Fruit fly (Drosophila melanogaster) whole organism, embryonic: ENCODE measurements around the gene dmrt11E.

ENCODE experiments used
- Atf6 ChIP-seq: fragments of 200-800 bp; sonication (Bioruptor generic); IDR thresholded peaks from 2 replicates; pipeline ENCODE4 v1.3.6; 2022; ENCODE audit warnings: missing biosample characterization, missing genetic modification characterization
- BtbVII ChIP-seq: fragments of 200-800 bp; sonication (Bioruptor generic); optimal IDR thresholded peaks from 3 replicates; lab custom pipeline; 2017; ENCODE audit warnings: missing biosample characterization, mild to moderate bottlenecking, missing genetic modification characterization
- CG10209 ChIP-seq: fragments of 200-800 bp; sonication (Bioruptor generic); optimal IDR thresholded peaks from 3 replicates; lab custom pipeline; 2017; ENCODE audit warnings: missing biosample characterization, mild to moderate bottlenecking, missing genetic modification characterization, missing genetic modification reagents
- CG10274 ChIP-seq: fragments of 200-800 bp; sonication (Bioruptor generic); optimal IDR thresholded peaks from 3 replicates; lab custom pipeline; 2017; ENCODE audit warnings: missing biosample characterization, mild to moderate bottlenecking, missing genetic modification characterization
- CG11085 ChIP-seq: fragments of 200-800 bp; sonication (Bioruptor generic); IDR thresholded peaks from 2 replicates; pipeline ENCODE4 v1.3.6; 2022; ENCODE audit warnings: missing biosample characterization, missing genetic modification characterization
- CG12769 ChIP-seq: fragments of 200-800 bp; sonication (Bioruptor generic); optimal IDR thresholded peaks from 2 replicates; lab custom pipeline; 2019; ENCODE audit warnings: missing biosample characterization, mild to moderate bottlenecking, missing genetic modification characterization, moderate library complexity
- CG14965 ChIP-seq: fragments of 200-800 bp; sonication (Bioruptor generic); optimal IDR thresholded peaks from 2 replicates; lab custom pipeline; 2016; ENCODE audit warnings: missing biosample characterization, missing genetic modification characterization, borderline replicate concordance
- CG15011 ChIP-seq: fragments of 200-800 bp; sonication (Bioruptor generic); optimal IDR thresholded peaks from 3 replicates; lab custom pipeline; 2018; ENCODE audit warnings: missing biosample characterization, mild to moderate bottlenecking, missing genetic modification characterization
- CG16815 ChIP-seq: fragments of 200-800 bp; sonication (Bioruptor generic); optimal IDR thresholded peaks from 3 replicates; lab custom pipeline; 2017; ENCODE audit warnings: missing biosample characterization, mild to moderate bottlenecking, missing genetic modification characterization
- CG18619 ChIP-seq: fragments of 200-800 bp; sonication (Bioruptor generic); optimal IDR thresholded peaks from 3 replicates; lab custom pipeline; 2017; ENCODE audit warnings: missing biosample characterization, mild to moderate bottlenecking, missing genetic modification characterization
- CG31224 ChIP-seq: fragments of 200-800 bp; sonication (Bioruptor generic); IDR thresholded peaks from 2 replicates; pipeline ENCODE4 v1.3.6; 2022; ENCODE audit warnings: missing biosample characterization, missing genetic modification characterization
- CG4360 ChIP-seq: fragments of 200-800 bp; sonication (Bioruptor generic); IDR thresholded peaks from 2 replicates; pipeline ENCODE4 v1.3.6; 2022; ENCODE audit warnings: missing biosample characterization, missing genetic modification characterization
- CG5180 ChIP-seq: fragments of 200-800 bp; sonication (Bioruptor generic); optimal IDR thresholded peaks from 3 replicates; lab custom pipeline; 2017; ENCODE audit warnings: missing biosample characterization, missing genetic modification characterization, mild to moderate bottlenecking, moderate library complexity, missing genetic modification reagents
- CG7357 ChIP-seq: fragments of 200-800 bp; sonication (Bioruptor generic); IDR thresholded peaks from 3 replicates; pipeline ENCODE4 v1.3.6; 2022; ENCODE audit warnings: missing biosample characterization, missing genetic modification characterization
- CG7987 ChIP-seq: fragments of 200-800 bp; sonication (Bioruptor generic); optimal IDR thresholded peaks from 2 replicates; lab custom pipeline; 2018; ENCODE audit warnings: missing biosample characterization, mild to moderate bottlenecking, missing genetic modification characterization, moderate library complexity
- CG8290 ChIP-seq, 3 experiments: fragments of 200-800 bp; sonication (Bioruptor generic); optimal IDR thresholded peaks; 2 replicates each; lab custom pipeline; 2016 to 2019; ENCODE audit warnings: missing biosample characterization in 3 of 3, missing genetic modification characterization in 3 of 3, mild to moderate bottlenecking in 2 of 3, moderate library complexity in 1 of 3
- CG8359 ChIP-seq: fragments of 200-800 bp; sonication (Bioruptor generic); optimal IDR thresholded peaks from 2 replicates; lab custom pipeline; 2017; ENCODE audit warnings: missing biosample characterization, mild to moderate bottlenecking, missing genetic modification characterization, borderline replicate concordance
- CG9215 ChIP-seq: fragments of 200-800 bp; sonication (Bioruptor generic); IDR thresholded peaks from 2 replicates; pipeline ENCODE4 v1.3.6; 2022; ENCODE audit warnings: missing biosample characterization, missing genetic modification characterization
- Drgx ChIP-seq: fragments of 200-800 bp; sonication (Bioruptor generic); IDR thresholded peaks from 2 replicates; pipeline ENCODE4 v1.3.6; 2022; ENCODE audit warnings: missing biosample characterization, missing genetic modification characterization
- Elba2 ChIP-seq: fragments of 200-800 bp; sonication (Bioruptor generic); optimal IDR thresholded peaks from 3 replicates; lab custom pipeline; 2016; ENCODE audit warnings: missing biosample characterization, missing genetic modification characterization
- Hr39 ChIP-seq: fragments of >200 bp; optimal IDR thresholded peaks from 2 replicates; lab custom pipeline; 2017
- Hr51 ChIP-seq, 2 experiments: fragments of 200-800 bp; sonication (Bioruptor generic); optimal IDR thresholded peaks; 2 replicates in 1 of 2; 3 replicates in 1 of 2; lab custom pipeline; 2016 to 2018; ENCODE audit warnings: missing biosample characterization in 2 of 2, missing genetic modification characterization in 2 of 2, mild to moderate bottlenecking in 1 of 2, moderate library complexity in 1 of 2
- MESR4 ChIP-seq: fragments of 200-800 bp; sonication (Bioruptor generic); optimal IDR thresholded peaks from 2 replicates; lab custom pipeline; 2018; ENCODE audit warnings: missing biosample characterization, mild to moderate bottlenecking, missing genetic modification characterization, moderate library complexity
- NC2β ChIP-seq: fragments of 200-800 bp; sonication (Bioruptor generic); optimal IDR thresholded peaks from 2 replicates; lab custom pipeline; 2016; ENCODE audit warnings: missing biosample characterization, missing genetic modification characterization
- NK7.1 ChIP-seq: fragments of 200-800 bp; sonication (Bioruptor generic); optimal IDR thresholded peaks from 3 replicates; lab custom pipeline; 2016; ENCODE audit warnings: missing biosample characterization, missing genetic modification characterization
- Nf-YC ChIP-seq: fragments of 200-800 bp; optimal IDR thresholded peaks from 3 replicates; lab custom pipeline; 2019; ENCODE audit warnings: missing biosample characterization, mild to moderate bottlenecking, missing genetic modification characterization, moderate library complexity
- Oli ChIP-seq: fragments of 200-800 bp; sonication (Bioruptor generic); optimal IDR thresholded peaks from 2 replicates; lab custom pipeline; 2018; ENCODE audit warnings: missing biosample characterization, mild to moderate bottlenecking, missing genetic modification characterization, moderate library complexity
- Side ChIP-seq: fragments of 200-800 bp; sonication (Bioruptor generic); optimal IDR thresholded peaks from 2 replicates; lab custom pipeline; 2016; ENCODE audit warnings: missing biosample characterization, missing genetic modification characterization
- Vsx1 ChIP-seq: fragments of 200-800 bp; sonication (Bioruptor generic); optimal IDR thresholded peaks from 2 replicates; lab custom pipeline; 2017; ENCODE audit warnings: missing biosample characterization, mild to moderate bottlenecking, missing genetic modification characterization, missing genetic modification reagents
- chinmo ChIP-seq: fragments of 200-800 bp; sonication (Bioruptor generic); IDR thresholded peaks from 4 replicates; pipeline ENCODE4 v1.3.6; 2022; ENCODE audit warnings: missing biosample characterization, missing genetic modification characterization; ENCODE audit not compliant: partially characterized antibody
- chm ChIP-seq: fragments of 200-800 bp; sonication (Bioruptor generic); IDR thresholded peaks from 2 replicates; pipeline ENCODE4 v1.3.6; 2022; ENCODE audit warnings: missing biosample characterization, missing genetic modification characterization
- corto ChIP-seq: fragments of 200-800 bp; sonication (Bioruptor generic); optimal IDR thresholded peaks from 2 replicates; lab custom pipeline; 2016; ENCODE audit warnings: missing biosample characterization, mild to moderate bottlenecking, missing genetic modification characterization, moderate library complexity
- grn ChIP-seq: fragments of 200-800 bp; sonication (Bioruptor generic); optimal IDR thresholded peaks from 3 replicates; lab custom pipeline; 2017; ENCODE audit warnings: missing biosample characterization, missing genetic modification characterization
- gro ChIP-seq: fragments of 200-800 bp; sonication (Bioruptor generic); optimal IDR thresholded peaks from 2 replicates; lab custom pipeline; 2016; ENCODE audit warnings: missing biosample characterization, missing genetic modification characterization
- gsb ChIP-seq: fragments of 200-800 bp; sonication (Bioruptor generic); IDR thresholded peaks from 2 replicates; pipeline ENCODE4 v1.3.6; 2022; ENCODE audit warnings: missing biosample characterization, missing genetic modification characterization
- insv ChIP-seq, 2 experiments: fragments of 200-800 bp; sonication (Bioruptor generic); optimal IDR thresholded peaks; 3 replicates each; lab custom pipeline; 2016 to 2018; ENCODE audit warnings: missing biosample characterization in 2 of 2, missing genetic modification characterization in 2 of 2
- kah ChIP-seq: fragments of 200-800 bp; sonication (Bioruptor generic); optimal IDR thresholded peaks from 2 replicates; lab custom pipeline; 2018; ENCODE audit warnings: missing biosample characterization, mild to moderate bottlenecking, missing genetic modification characterization
- lbe ChIP-seq: fragments of 200-800 bp; sonication (Bioruptor generic); optimal IDR thresholded peaks from 2 replicates; lab custom pipeline; 2016; ENCODE audit warnings: missing biosample characterization, mild to moderate bottlenecking, missing genetic modification characterization
- lov ChIP-seq, 2 experiments: fragments of 200-800 bp in 1 of 2; fragments of >200 bp in 1 of 2; sonication (Bioruptor generic) in 1 of 2; IDR thresholded peaks in 1 of 2; optimal IDR thresholded peaks in 1 of 2; 2 replicates in 1 of 2; 3 replicates in 1 of 2; pipeline versions ENCODE4 v1.3.6 to Lab custom; 2017 to 2022; ENCODE audit warnings: missing biosample characterization in 1 of 2, missing genetic modification characterization in 1 of 2
- nerfin-1 ChIP-seq: fragments of 200-800 bp; sonication (Bioruptor generic); optimal IDR thresholded peaks from 3 replicates; lab custom pipeline; 2019; ENCODE audit warnings: missing biosample characterization, mild to moderate bottlenecking, missing genetic modification characterization, moderate library complexity
- pfk ChIP-seq: fragments of 200-800 bp; sonication (Bioruptor generic); optimal IDR thresholded peaks from 2 replicates; lab custom pipeline; 2018; ENCODE audit warnings: missing biosample characterization, mild to moderate bottlenecking, missing genetic modification characterization, moderate library complexity
- salm ChIP-seq: fragments of 200-800 bp; sonication (Bioruptor generic); optimal IDR thresholded peaks from 2 replicates; lab custom pipeline; 2018; ENCODE audit warnings: missing biosample characterization, mild to moderate bottlenecking, missing genetic modification characterization
- shn ChIP-seq: fragments of 200-800 bp; sonication (Bioruptor generic); optimal IDR thresholded peaks from 3 replicates; lab custom pipeline; 2016; ENCODE audit warnings: missing biosample characterization, missing genetic modification characterization
- so ChIP-seq: fragments of 200-800 bp; sonication (Bioruptor generic); IDR thresholded peaks from 3 replicates; pipeline ENCODE4 v1.3.6; 2022; ENCODE audit warnings: missing biosample characterization, missing genetic modification characterization
- trh ChIP-seq: fragments of 200-800 bp; sonication (Bioruptor generic); optimal IDR thresholded peaks from 2 replicates; lab custom pipeline; 2016; ENCODE audit warnings: missing biosample characterization, missing genetic modification characterization
- unpg ChIP-seq: fragments of 200-800 bp; sonication (Bioruptor generic); optimal IDR thresholded peaks from 3 replicates; lab custom pipeline; 2018; ENCODE audit warnings: missing biosample characterization, mild to moderate bottlenecking, missing genetic modification characterization, moderate library complexity

Gene dmrt11E

dm6 chrX:13403553-13403952, 35.6 kb downstream of the dmrt11E start (continued):
- TF ChIP-seq pfk (GFP tag; lab: Kevin White, UChicago), result peak; percentile 31
- 0 out of 2 replicates have a peak, but pooled peaks have one; percentile 21 for TF ChIP-seq chm
- no peak for TF ChIP-seq corto (GFP tag; lab: Kevin White, UChicago)
- TF ChIP-seq grn (GFP tag; lab: Kevin White, UChicago), result peak; percentile 92
- TF ChIP-seq CG8290 (GFP tag; optimal IDR thresholded peaks at IDR 0.05; lab: Kevin White, UChicago), result no peak
- peak in 1 of 2 experiments; percentile 1 for TF ChIP-seq CG8290 (tag; optimal IDR thresholded peaks at IDR 0.05; lab: Kevin White, UChicago)
- TF ChIP-seq CG12769, result peak; percentile 7
- no peak for TF ChIP-seq CG9215 (GFP tag; lab: Robert Waterston, UW)

- TF ChIP-seq CG8359 (no peak), MESR4 (GFP tag; lab: Kevin White, UChicago) (no peak), Elba2 (GFP tag; lab: Kevin White, UChicago) (no peak), trh (no peak), Nf-YC (tag; lab: Kevin White, UChicago) (no peak), chinmo (peak; percentile 100), CG14965 (GFP tag; lab: Kevin White, UChicago) (no peak), NC2β (GFP tag; lab: Kevin White, UChicago) (no peak), gsb (GFP tag; lab: Robert Waterston, UW) (peak; percentile 64), CG15011 (GFP tag; lab: Kevin White, UChicago) (no peak), Atf6 (GFP tag; lab: Robert Waterston, UW) (peak; percentile 41; the same call in 1 of the 2 replicates), gro (no peak), Oli (tag; lab: Kevin White, UChicago) (peak; percentile 54), CG18619 (peak; percentile 55), insv (GFP tag; optimal IDR thresholded peaks at IDR 0.05; lab: Kevin White, UChicago) (no peak), Hr51 (GFP tag; optimal IDR thresholded peaks at IDR 0.05; lab: Kevin White, UChicago) (peak; percentile 22 to 23), Drgx (GFP tag; lab: Robert Waterston, UW) (peak; percentile 98), CG16815 (peak; percentile 24), lov (optimal IDR thresholded peaks at IDR 0.05; lab: Kevin White, UChicago) (no peak), lov (GFP tag; IDR thresholded peaks at IDR 0.05; lab: Robert Waterston, UW) (no peak), Hr39 (no peak), CG4360 (GFP tag; lab: Robert Waterston, UW) (0 out of 2 replicates have a peak, but pooled peaks have one; percentile 13), kah (GFP tag; lab: Kevin White, UChicago) (no peak), BtbVII (GFP tag; lab: Kevin White, UChicago) (peak; percentile 1), CG7357 (GFP tag; lab: Robert Waterston, UW) (no peak), salm (tag; lab: Kevin White, UChicago) (no peak), CG5180 (GFP tag; lab: Kevin White, UChicago) (no peak), NK7.1 (no peak), lbe (peak; percentile 81), unpg (GFP tag; lab: Kevin White, UChicago) (peak; percentile 1), shn (GFP tag; lab: Kevin White, UChicago) (peak; percentile 56), CG10209 (GFP tag; lab: Kevin White, UChicago) (no peak), Vsx1 (GFP tag; lab: Kevin White, UChicago) (no peak), CG11085 (no peak), CG31224 (GFP tag; lab: Robert Waterston, UW) (peak; percentile 18; the same call in 1 of the 2 replicates), CG7987 (GFP tag; lab: Kevin White, UChicago) (no peak), Side (GFP tag; lab: Kevin White, UChicago) (peak; percentile 36), nerfin-1 (tag; lab: Kevin White, UChicago) (peak; percentile 12), CG10274 (GFP tag; lab: Kevin White, UChicago) (no peak), so (GFP tag; lab: Robert Waterston, UW) (no peak)
Measured at dm6 chrX:13403962-13404830, 36.2 kb downstream of the dmrt11E start, which contains the start of gene GstT4. TSS of gene GstT4 (plus strand) at chrX:13404749.
